Worm (Caenorhabditis elegans) whole organism, L4/young adult: ENCODE measurements around the gene C10C6.13.

ENCODE experiments used
- W03F9.2 ChIP-seq: fragments of 150-350 bp; optimal IDR thresholded peaks from 2 replicates; lab custom pipeline; 2014; ENCODE audit warnings: missing biosample characterization, missing genetic modification characterization
- him-1 ChIP-seq: sonication (generic microtip); optimal IDR thresholded peaks from 2 replicates; lab custom pipeline; 2016; ENCODE audit warnings: missing genotype, missing genetic modification reagents, missing genetic modification characterization, missing compliant biosample characterization

ce11 chrIV:11465125-11465524, 4.4 kb downstream of the C10C6.13 start, which contains the start of gene C10C6.3:
- TF ChIP-seq him-1 (no peak), W03F9.2 (tag; lab: Kevin White, UChicago) (no peak)
